Fruit fly (Drosophila melanogaster): ENCODE data around the gene CG14933.
A peak's percentile ranks its signal among the peaks of the same experiment; 100 is the strongest.

CG14933 gene

dm6 chr2L:11808702-11809583 lies 33.7 kb upstream of the CG14933 start, which contains the start of gene crol (continued):
- TF ChIP-seq chm (GFP tag; IDR thresholded peaks at IDR 0.05): peak; percentile 68
- no peak for TF ChIP-seq CG15073 (GFP tag; optimal IDR thresholded peaks at IDR 0.05)
- TF ChIP-seq Dref (GFP tag; IDR thresholded peaks at IDR 0.05): peak; percentile 89
- TF ChIP-seq knrl (GFP tag; IDR thresholded peaks at IDR 0.05; ENCODE audit: partially characterized antibody): peak; percentile 81
- peak in 1 of 2 experiments; percentile 82 for TF ChIP-seq insv (GFP tag; optimal IDR thresholded peaks at IDR 0.05)
- TF ChIP-seq mirr (GFP tag; optimal IDR thresholded peaks at IDR 0.05): peak; percentile 55
- TF ChIP-seq Blimp-1 (GFP tag; optimal IDR thresholded peaks at IDR 0.05): peak; percentile 10
- TF ChIP-seq abd-A (tag; optimal IDR thresholded peaks at IDR 0.05): peak; percentile 80
- no peak for TF ChIP-seq B-H2 (GFP tag; optimal IDR thresholded peaks at IDR 0.05)
- TF ChIP-seq CG13624 (GFP tag; optimal IDR thresholded peaks at IDR 0.05): no peak
- TF ChIP-seq lbe (GFP tag; optimal IDR thresholded peaks at IDR 0.05): no peak
- peak; percentile 39 for TF ChIP-seq grau (tag; optimal IDR thresholded peaks at IDR 0.05)
- no peak for TF ChIP-seq tgo (GFP tag; IDR thresholded peaks at IDR 0.05)
- TF ChIP-seq repo (GFP tag; optimal IDR thresholded peaks at IDR 0.05): no peak
- TF ChIP-seq HLH3B (GFP tag; IDR thresholded peaks at IDR 0.05): 0 out of 2 replicates have a peak, but pooled peaks have one; percentile 25
- TF ChIP-seq gro (GFP tag; optimal IDR thresholded peaks at IDR 0.05): no peak
- no peak for TF ChIP-seq CG12236 (GFP tag; optimal IDR thresholded peaks at IDR 0.05)
- no peak for TF ChIP-seq Chrac-16 (GFP tag; optimal IDR thresholded peaks at IDR 0.05)
- peak; percentile 44; the same call in 1 of the 3 replicates for TF ChIP-seq CG17361 (GFP tag; IDR thresholded peaks at IDR 0.05)
- TF ChIP-seq CG12391 (tag; optimal IDR thresholded peaks at IDR 0.05): peak; percentile 55
- no peak for TF ChIP-seq Dfd (GFP tag; optimal IDR thresholded peaks at IDR 0.05)
- no peak for TF ChIP-seq CG2202 (tag; optimal IDR thresholded peaks at IDR 0.05)
- peak; percentile 94 for TF ChIP-seq CG13287 (GFP tag; IDR thresholded peaks at IDR 0.05; ENCODE audit: partially characterized antibody)
- TF ChIP-seq CG6791 (GFP tag; IDR thresholded peaks at IDR 0.05; ENCODE audit: partially characterized antibody): peak; percentile 89
- no peak for TF ChIP-seq ewg (GFP tag; optimal IDR thresholded peaks at IDR 0.05)
- TF ChIP-seq CG7556 (GFP tag; optimal IDR thresholded peaks at IDR 0.05): no peak
- peak; percentile 20; the same call in 1 of the 3 replicates for TF ChIP-seq otp (GFP tag; IDR thresholded peaks at IDR 0.05)
- TF ChIP-seq CG2199 (GFP tag; IDR thresholded peaks at IDR 0.05): 0 out of 3 replicates have a peak, but pooled peaks have one; percentile 67
- no peak for TF ChIP-seq pho (GFP tag; optimal IDR thresholded peaks at IDR 0.05)
- TF ChIP-seq CG31365 (tag; optimal IDR thresholded peaks at IDR 0.05): peak; percentile 1
- no peak for TF ChIP-seq zfh2 (GFP tag; optimal IDR thresholded peaks at IDR 0.05)
- no peak for TF ChIP-seq gsb (GFP tag; IDR thresholded peaks at IDR 0.05)
- TF ChIP-seq CG9797 (GFP tag; optimal IDR thresholded peaks at IDR 0.05): peak; percentile 87
- TF ChIP-seq CG12104 (GFP tag; optimal IDR thresholded peaks at IDR 0.05): no peak
- no peak for TF ChIP-seq en (GFP tag; optimal IDR thresholded peaks at IDR 0.05)
- TF ChIP-seq Dip3 (GFP tag; optimal IDR thresholded peaks at IDR 0.05): no peak
- no peak for TF ChIP-seq prd (optimal IDR thresholded peaks at IDR 0.05)
- peak; percentile 23; the same call in 1 of the 3 replicates for TF ChIP-seq prd (GFP tag; IDR thresholded peaks at IDR 0.05)
- TF ChIP-seq Sry-β (GFP tag; optimal IDR thresholded peaks at IDR 0.05): peak; percentile 94
- TF ChIP-seq Optix (GFP tag; IDR thresholded peaks at IDR 0.05): no peak
- peak; percentile 6 for TF ChIP-seq CG5245 (GFP tag; optimal IDR thresholded peaks at IDR 0.05)
- TF ChIP-seq Aef1 (GFP tag; IDR thresholded peaks at IDR 0.05): no peak
- TF ChIP-seq ham (GFP tag; IDR thresholded peaks at IDR 0.05): no peak
- peak; percentile 40 for TF ChIP-seq lilli (GFP tag; optimal IDR thresholded peaks at IDR 0.05)
- TF ChIP-seq slbo (GFP tag; IDR thresholded peaks at IDR 0.05): peak; percentile 48
- TF ChIP-seq Xrp1 (GFP tag; IDR thresholded peaks at IDR 0.05): peak; percentile 24; the same call in 1 of the 2 replicates
- no peak for TF ChIP-seq CG5180 (GFP tag; optimal IDR thresholded peaks at IDR 0.05)
- TF ChIP-seq cas (GFP tag; IDR thresholded peaks at IDR 0.05): peak; percentile 40; the same call in 1 of the 2 replicates
- TF ChIP-seq nmo (GFP tag; optimal IDR thresholded peaks at IDR 0.05): peak; percentile 50
